Worm (Caenorhabditis elegans) whole organism, L1 larva: ENCODE data around the gene hot-3.

Experiments
- aly-2 ChIP-seq: fragments of 150-350 bp; optimal IDR thresholded peaks from 2 replicates; lab custom pipeline; 2014; ENCODE audit warnings: missing biosample characterization, missing genetic modification characterization
- ama-1 ChIP-seq: fragments of 150-350 bp; optimal IDR thresholded peaks from 2 replicates; lab custom pipeline; 2014
- ces-1 ChIP-seq: fragments of 150-350 bp; optimal IDR thresholded peaks from 2 replicates; lab custom pipeline; 2014; ENCODE audit warnings: missing biosample characterization, missing genetic modification reagents, missing genetic modification characterization
- dpl-1 ChIP-seq, 3 experiments: fragments of 150-350 bp in 2 of 3; sonication (generic microtip) in 1 of 3; optimal IDR thresholded peaks; 2 replicates each; lab custom pipeline; 2014 to 2017; ENCODE audit warnings: missing biosample characterization in 3 of 3, missing genetic modification characterization in 3 of 3, missing genetic modification reagents in 3 of 3
- efl-1 ChIP-seq, 4 experiments: fragments of 150-350 bp; optimal IDR thresholded peaks in 3 of 4; peaks in 1 of 4; 1 replicate in 1 of 4; 2 replicates in 3 of 4; lab custom pipeline; 2014; ENCODE audit warnings: missing biosample characterization in 2 of 4, missing genetic modification characterization in 2 of 4, missing genetic modification reagents in 2 of 4
- fkh-4 ChIP-seq: sonication (generic microtip); optimal IDR thresholded peaks from 2 replicates; lab custom pipeline; 2016; ENCODE audit warnings: missing compliant biosample characterization, missing genetic modification characterization, borderline replicate concordance
- lin-15B ChIP-seq: fragments of 150-350 bp; sonication (generic microtip); optimal IDR thresholded peaks from 3 replicates; lab custom pipeline; 2014; ENCODE audit warnings: missing biosample characterization, missing genetic modification characterization
- lin-39 ChIP-seq: fragments of 150-350 bp; optimal IDR thresholded peaks from 2 replicates; lab custom pipeline; 2014; ENCODE audit warnings: missing biosample characterization, missing genetic modification reagents, missing genetic modification characterization
- lsy-2 ChIP-seq, 2 experiments: fragments of 150-350 bp; optimal IDR thresholded peaks; 2 replicates each; lab custom pipeline; 2014; ENCODE audit warnings: missing biosample characterization in 2 of 2, missing genetic modification characterization in 2 of 2
- nhr-76 ChIP-seq: sonication (generic microtip); optimal IDR thresholded peaks from 2 replicates; lab custom pipeline; 2017; ENCODE audit warnings: missing biosample characterization, missing genetic modification characterization
- unc-130 ChIP-seq: fragments of 150-350 bp; optimal IDR thresholded peaks from 2 replicates; lab custom pipeline; 2017; ENCODE audit warnings: missing biosample characterization, missing genetic modification characterization, inconsistent platforms
- unc-86 ChIP-seq: sonication (generic microtip); optimal IDR thresholded peaks from 2 replicates; lab custom pipeline; 2016; ENCODE audit warnings: missing genetic modification characterization, missing compliant biosample characterization
- zag-1 ChIP-seq: fragments of 150-350 bp; optimal IDR thresholded peaks from 2 replicates; lab custom pipeline; 2014; ENCODE audit warnings: missing biosample characterization, missing genetic modification characterization

DNA sequence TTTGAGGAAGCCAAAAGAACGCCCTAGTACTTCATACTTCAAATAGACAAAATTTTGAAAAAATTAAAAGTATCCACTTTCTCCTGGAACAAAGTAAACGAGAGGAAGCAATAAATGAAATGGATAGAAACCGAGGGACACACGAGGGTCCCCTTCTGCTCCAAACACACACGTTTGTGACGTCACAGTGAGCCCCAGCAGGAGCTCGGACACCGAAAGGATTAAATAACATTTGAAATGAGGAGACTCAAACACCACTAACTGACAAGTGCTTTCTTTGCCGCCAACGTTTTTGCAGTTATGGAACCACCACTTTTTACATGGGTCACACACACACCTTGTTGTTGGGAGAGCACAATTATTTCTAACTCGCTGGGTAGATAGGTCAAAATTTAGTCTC, 28.4 kb downstream of the hot-3 start:
- TF ChIP-seq aly-2 (tag; lab: Kevin White, UChicago): no peak
- TF ChIP-seq fkh-4 (tag; lab: Kevin White, UChicago): no peak
- no peak for TF ChIP-seq ces-1 (GFP tag; lab: Kevin White, UChicago)
- TF ChIP-seq lin-15B (tag; lab: Kevin White, UChicago): no peak
- TF ChIP-seq ama-1: no peak
- peak; percentile 18 to 46 for TF ChIP-seq lsy-2 (tag; optimal IDR thresholded peaks at IDR 0.05; lab: Kevin White, UChicago)
- TF ChIP-seq lin-39 (tag; lab: Kevin White, UChicago): no peak
- no peak for TF ChIP-seq unc-86
- TF ChIP-seq efl-1 (optimal IDR thresholded peaks at IDR 0.05; lab: Kevin White, UChicago): peak in 1 of 2 experiments; percentile 17
- TF ChIP-seq efl-1 (GFP tag; optimal IDR thresholded peaks at IDR 0.05 in 1 of 2; lab: Kevin White, UChicago): peak in 1 of 2 experiments; percentile 28
- TF ChIP-seq zag-1 (tag; lab: Kevin White, UChicago): no peak
- TF ChIP-seq nhr-76: no peak
- peak in 1 of 3 experiments; percentile 21 for TF ChIP-seq dpl-1 (GFP tag; optimal IDR thresholded peaks at IDR 0.05; lab: Kevin White, UChicago)
- TF ChIP-seq unc-130: peak; percentile 31
